Fruit fly (Drosophila melanogaster) whole organism, embryonic: ENCODE measurements around the gene CG3626.

Experiments
- Abd-B ChIP-seq: fragments of 200-800 bp; sonication (Bioruptor generic); optimal IDR thresholded peaks from 2 replicates; lab custom pipeline; 2018; ENCODE audit warnings: missing biosample characterization, mild to moderate bottlenecking, missing genetic modification characterization, moderate library complexity
- Bgb ChIP-seq: fragments of 200-800 bp; sonication (Bioruptor generic); IDR thresholded peaks from 2 replicates; pipeline ENCODE4 v1.3.6; 2022; ENCODE audit warnings: missing biosample characterization, missing genetic modification characterization; ENCODE audit not compliant: partially characterized antibody
- CG10267 ChIP-seq: fragments of 200-800 bp; sonication (Bioruptor generic); optimal IDR thresholded peaks from 2 replicates; lab custom pipeline; 2018; ENCODE audit warnings: missing biosample characterization, mild to moderate bottlenecking, missing genetic modification characterization, moderate library complexity
- CG11504 ChIP-seq: fragments of 200-800 bp; sonication (Bioruptor generic); optimal IDR thresholded peaks from 3 replicates; lab custom pipeline; 2019; ENCODE audit warnings: missing biosample characterization, mild to moderate bottlenecking, missing genetic modification characterization, moderate library complexity
- CG11560 ChIP-seq: fragments of 200-800 bp; sonication (Bioruptor generic); IDR thresholded peaks from 3 replicates; pipeline ENCODE4 v1.3.6; 2022; ENCODE audit warnings: missing biosample characterization, missing genetic modification characterization
- CG13123 ChIP-seq: fragments of 200-800 bp; sonication (Bioruptor generic); optimal IDR thresholded peaks from 2 replicates; lab custom pipeline; 2016; ENCODE audit warnings: missing biosample characterization, missing genetic modification characterization
- CG13287 ChIP-seq: fragments of 200-800 bp; sonication (Bioruptor generic); IDR thresholded peaks from 2 replicates; pipeline ENCODE4 v1.3.6; 2022; ENCODE audit warnings: missing biosample characterization, missing genetic modification characterization; ENCODE audit not compliant: partially characterized antibody
- CG15073 ChIP-seq: fragments of 200-800 bp; sonication (Bioruptor generic); optimal IDR thresholded peaks from 2 replicates; lab custom pipeline; 2016; ENCODE audit warnings: missing biosample characterization, missing genetic modification characterization
- CG17568 ChIP-seq: fragments of 200-800 bp; sonication (Bioruptor generic); optimal IDR thresholded peaks from 2 replicates; lab custom pipeline; 2018; ENCODE audit warnings: missing biosample characterization, mild to moderate bottlenecking, missing genetic modification characterization, moderate library complexity
- CG18011 ChIP-seq: fragments of 200-800 bp; sonication (Bioruptor generic); optimal IDR thresholded peaks from 2 replicates; lab custom pipeline; 2017; ENCODE audit warnings: missing biosample characterization, missing genetic modification characterization, mild to moderate bottlenecking, moderate library complexity, missing genotype
- CG2116 ChIP-seq: fragments of 200-800 bp; sonication (Bioruptor generic); optimal IDR thresholded peaks from 3 replicates; lab custom pipeline; 2018; ENCODE audit warnings: missing biosample characterization, mild to moderate bottlenecking, missing genetic modification characterization
- CG2199 ChIP-seq: fragments of 200-800 bp; sonication (Bioruptor generic); IDR thresholded peaks from 3 replicates; pipeline ENCODE4 v1.3.6; 2022; ENCODE audit warnings: missing biosample characterization, missing genetic modification characterization
- CG2678 ChIP-seq: fragments of 200-800 bp; sonication (Bioruptor generic); optimal IDR thresholded peaks from 3 replicates; lab custom pipeline; 2019; ENCODE audit warnings: missing biosample characterization, mild to moderate bottlenecking, missing genetic modification characterization, moderate library complexity
- CG33557 ChIP-seq: fragments of 200-800 bp; sonication (Bioruptor generic); optimal IDR thresholded peaks from 2 replicates; lab custom pipeline; 2019; ENCODE audit warnings: missing biosample characterization, mild to moderate bottlenecking, missing genetic modification characterization, moderate library complexity
- CG4820 ChIP-seq: fragments of 200-800 bp; sonication (Bioruptor generic); optimal IDR thresholded peaks from 3 replicates; lab custom pipeline; 2016; ENCODE audit warnings: missing biosample characterization, missing genetic modification characterization
- CG6272 ChIP-seq: fragments of 200-800 bp; sonication (Bioruptor generic); IDR thresholded peaks from 2 replicates; pipeline ENCODE4 v1.3.6; 2022; ENCODE audit warnings: missing biosample characterization, missing genetic modification characterization
- CG7372 ChIP-seq: fragments of 200-800 bp; sonication (Bioruptor generic); IDR thresholded peaks from 2 replicates; pipeline ENCODE4 v1.3.6; 2022; ENCODE audit warnings: missing biosample characterization, missing genetic modification characterization
- CG7745 ChIP-seq: fragments of 200-800 bp; sonication (Bioruptor generic); optimal IDR thresholded peaks from 2 replicates; lab custom pipeline; 2018; ENCODE audit warnings: missing biosample characterization, mild to moderate bottlenecking, missing genetic modification characterization, moderate library complexity
- CG7839 ChIP-seq: fragments of 200-800 bp; sonication (Bioruptor generic); optimal IDR thresholded peaks from 3 replicates; lab custom pipeline; 2018; ENCODE audit warnings: missing biosample characterization, mild to moderate bottlenecking, missing genetic modification characterization, moderate library complexity
- CG9609 ChIP-seq: fragments of 200-800 bp; sonication (Bioruptor generic); optimal IDR thresholded peaks from 3 replicates; lab custom pipeline; 2016; ENCODE audit warnings: missing biosample characterization, missing genetic modification characterization
- CkIIα-i1 ChIP-seq: fragments of 200-800 bp; sonication (Bioruptor generic); IDR thresholded peaks from 2 replicates; pipeline ENCODE4 v1.3.6; 2022; ENCODE audit warnings: missing biosample characterization, missing genetic modification characterization
- Deaf1 ChIP-seq: fragments of 200-800 bp; optimal IDR thresholded peaks from 3 replicates; lab custom pipeline; 2019; ENCODE audit warnings: missing biosample characterization, mild to moderate bottlenecking, missing genetic modification characterization, moderate library complexity
- Gsc ChIP-seq: fragments of 200-800 bp; sonication (Bioruptor generic); IDR thresholded peaks from 2 replicates; pipeline ENCODE4 v1.3.6; 2022; ENCODE audit warnings: missing biosample characterization, missing genetic modification characterization
- Med ChIP-seq: fragments of 200-800 bp; sonication (Bioruptor generic); peaks from one replicate; lab custom pipeline; 2016; ENCODE audit warnings: missing biosample characterization, missing genetic modification characterization, mild to moderate bottlenecking, inconsistent platforms, moderate library complexity
- Meics ChIP-seq: fragments of 200-800 bp; sonication (Bioruptor generic); optimal IDR thresholded peaks from 2 replicates; lab custom pipeline; 2017; ENCODE audit warnings: missing biosample characterization, mild to moderate bottlenecking, missing genetic modification characterization
- Ptx1 ChIP-seq: fragments of 200-800 bp; sonication (Bioruptor generic); IDR thresholded peaks from 2 replicates; pipeline ENCODE4 v1.3.6; 2022; ENCODE audit warnings: missing biosample characterization, missing genetic modification characterization
- Vsx1 ChIP-seq: fragments of 200-800 bp; sonication (Bioruptor generic); optimal IDR thresholded peaks from 2 replicates; lab custom pipeline; 2017; ENCODE audit warnings: missing biosample characterization, mild to moderate bottlenecking, missing genetic modification characterization, missing genetic modification reagents
- Xrp1 ChIP-seq: fragments of 200-800 bp; sonication (Bioruptor generic); IDR thresholded peaks from 2 replicates; pipeline ENCODE4 v1.3.6; 2022; ENCODE audit warnings: missing biosample characterization, missing genetic modification characterization
- ap ChIP-seq: fragments of 200-800 bp; sonication (Bioruptor generic); IDR thresholded peaks from 2 replicates; pipeline ENCODE4 v1.3.6; 2022; ENCODE audit warnings: missing biosample characterization, missing genetic modification characterization
- bsh ChIP-seq, 2 experiments: fragments of 200-800 bp; sonication (Bioruptor generic); optimal IDR thresholded peaks; 2 replicates each; lab custom pipeline; 2017 to 2018; ENCODE audit warnings: mild to moderate bottlenecking in 2 of 2, missing biosample characterization in 2 of 2, missing genetic modification characterization in 2 of 2, moderate library complexity in 1 of 2
- chinmo ChIP-seq: fragments of 200-800 bp; sonication (Bioruptor generic); IDR thresholded peaks from 4 replicates; pipeline ENCODE4 v1.3.6; 2022; ENCODE audit warnings: missing biosample characterization, missing genetic modification characterization; ENCODE audit not compliant: partially characterized antibody
- croc ChIP-seq: fragments of 200-800 bp; sonication (Bioruptor generic); conservative IDR thresholded peaks from 3 replicates; pipeline ENCODE4 v1.3.6; 2022; ENCODE audit warnings: missing biosample characterization, missing genetic modification characterization
- dmrt99B ChIP-seq: fragments of 200-800 bp; sonication (Bioruptor generic); optimal IDR thresholded peaks from 2 replicates; lab custom pipeline; 2018; ENCODE audit warnings: missing biosample characterization, mild to moderate bottlenecking, missing genetic modification characterization, moderate library complexity
- emc ChIP-seq: fragments of 200-800 bp; sonication (Bioruptor generic); optimal IDR thresholded peaks from 2 replicates; lab custom pipeline; 2016; ENCODE audit warnings: missing biosample characterization, missing genetic modification characterization
- esg ChIP-seq: fragments of 200-800 bp; sonication (Bioruptor generic); conservative IDR thresholded peaks from 2 replicates; pipeline ENCODE4 v1.3.6; 2022; ENCODE audit warnings: missing biosample characterization, missing genetic modification characterization
- fd102C ChIP-seq: fragments of 200-800 bp; sonication (Bioruptor generic); optimal IDR thresholded peaks from 2 replicates; lab custom pipeline; 2018; ENCODE audit warnings: missing biosample characterization, mild to moderate bottlenecking, missing genetic modification characterization, moderate library complexity
- fru ChIP-seq: fragments of >200 bp; optimal IDR thresholded peaks from 2 replicates; lab custom pipeline; 2017
- klu ChIP-seq: fragments of 200-800 bp; sonication (Bioruptor generic); IDR thresholded peaks from 2 replicates; pipeline ENCODE4 v1.3.6; 2022; ENCODE audit warnings: missing biosample characterization, missing genetic modification characterization
- lbe ChIP-seq: fragments of 200-800 bp; sonication (Bioruptor generic); optimal IDR thresholded peaks from 2 replicates; lab custom pipeline; 2016; ENCODE audit warnings: missing biosample characterization, mild to moderate bottlenecking, missing genetic modification characterization
- lilli ChIP-seq: fragments of 200-800 bp; sonication (Bioruptor generic); optimal IDR thresholded peaks from 3 replicates; lab custom pipeline; 2016; ENCODE audit warnings: missing biosample characterization, missing genetic modification characterization
- nerfin-2 ChIP-seq: fragments of 200-800 bp; sonication (Bioruptor generic); IDR thresholded peaks from 2 replicates; pipeline ENCODE4 v1.3.6; 2022; ENCODE audit warnings: missing biosample characterization, missing genetic modification characterization; ENCODE audit not compliant: partially characterized antibody
- otp ChIP-seq: fragments of 200-800 bp; sonication (Bioruptor generic); IDR thresholded peaks from 3 replicates; pipeline ENCODE4, ENCODE4 v1.3.6; 2022; ENCODE audit warnings: missing biosample characterization, missing genetic modification characterization
- pb ChIP-seq: fragments of 200-800 bp; sonication (Bioruptor generic); optimal IDR thresholded peaks from 3 replicates; lab custom pipeline; 2016; ENCODE audit warnings: missing biosample characterization, missing genetic modification characterization
- pnt ChIP-seq: fragments of 200-800 bp; sonication (Bioruptor generic); optimal IDR thresholded peaks from 3 replicates; lab custom pipeline; 2016; ENCODE audit warnings: missing biosample characterization, missing genetic modification characterization
- sc ChIP-seq, 3 experiments: fragments of >200 bp in 2 of 3; fragments of 200-800 bp in 1 of 3; sonication (Bioruptor generic) in 1 of 3; optimal IDR thresholded peaks; 2 replicates in 2 of 3; 3 replicates in 1 of 3; lab custom pipeline; 2017; ENCODE audit warnings: mild to moderate bottlenecking in 1 of 3, missing biosample characterization in 1 of 3, missing genetic modification characterization in 1 of 3, missing genetic modification reagents in 1 of 3
- scrt ChIP-seq: fragments of 200-800 bp; sonication (Bioruptor generic); optimal IDR thresholded peaks from 2 replicates; lab custom pipeline; 2018; ENCODE audit warnings: missing biosample characterization, mild to moderate bottlenecking, missing genetic modification characterization, moderate library complexity
- sima ChIP-seq: fragments of 200-800 bp; sonication (Bioruptor generic); optimal IDR thresholded peaks from 2 replicates; lab custom pipeline; 2016; ENCODE audit warnings: missing biosample characterization, missing genetic modification characterization
- tna ChIP-seq: fragments of 200-800 bp; sonication (Bioruptor generic); IDR thresholded peaks from 2 replicates; pipeline ENCODE4 v1.3.6; 2022; ENCODE audit warnings: missing biosample characterization, missing genetic modification characterization; ENCODE audit not compliant: partially characterized antibody
- tx ChIP-seq: fragments of 200-800 bp; sonication (Bioruptor generic); optimal IDR thresholded peaks from 2 replicates; lab custom pipeline; 2016; ENCODE audit warnings: missing biosample characterization, missing genetic modification characterization
- unpg ChIP-seq: fragments of 200-800 bp; sonication (Bioruptor generic); optimal IDR thresholded peaks from 3 replicates; lab custom pipeline; 2018; ENCODE audit warnings: missing biosample characterization, mild to moderate bottlenecking, missing genetic modification characterization, moderate library complexity
- wdn ChIP-seq: fragments of 200-800 bp; sonication (Bioruptor generic); IDR thresholded peaks from 2 replicates; pipeline ENCODE4 v1.3.6; 2022; ENCODE audit warnings: missing biosample characterization, missing genetic modification characterization

CG3626 gene

DNA sequence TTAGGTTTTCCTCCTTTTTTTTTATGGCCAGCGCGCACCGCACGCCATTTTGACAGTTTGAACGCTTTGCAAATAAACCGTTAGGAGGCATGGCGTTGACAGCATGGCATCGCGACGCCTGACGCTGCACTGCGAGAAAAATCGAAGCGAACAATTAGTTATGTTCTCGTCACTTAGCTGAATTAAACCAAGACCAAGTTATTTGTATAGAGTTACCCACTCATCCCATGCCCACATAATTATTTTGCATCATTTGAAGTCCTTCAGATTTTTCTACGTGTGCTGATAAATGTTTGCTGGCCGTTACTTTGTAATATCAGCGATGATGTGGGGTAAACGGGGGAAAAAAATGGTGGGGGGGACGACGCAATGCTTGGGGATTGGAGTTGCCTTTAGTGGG lies 36.4 kb upstream of the CG3626 start (continued):
- TF ChIP-seq sc (optimal IDR thresholded peaks at IDR 0.05; lab: Kevin White, UChicago) = no peak
- no peak for TF ChIP-seq sc (GFP tag; optimal IDR thresholded peaks at IDR 0.05; lab: Kevin White, UChicago)
- no peak for TF ChIP-seq CG11560 (tag; lab: Robert Waterston, UW)
- no peak for TF ChIP-seq wdn (GFP tag; lab: Robert Waterston, UW)
- no peak for TF ChIP-seq sima
- peak; percentile 16 for TF ChIP-seq CG11504 (tag; lab: Kevin White, UChicago)
- TF ChIP-seq CG10267 (tag; lab: Kevin White, UChicago) = no peak
- no peak for TF ChIP-seq ap (GFP tag; lab: Robert Waterston, UW)
- 0 out of 2 replicates have a peak, but pooled peaks have one; percentile 21 for TF ChIP-seq Ptx1
- TF ChIP-seq tx = no peak
- no peak for TF ChIP-seq nerfin-2 (GFP tag; lab: Robert Waterston, UW)
- no peak for TF ChIP-seq CG6272
- TF ChIP-seq Med (GFP tag; lab: Kevin White, UChicago) = peak; percentile 56
- peak; percentile 18 for TF ChIP-seq CG7839 (tag; lab: Kevin White, UChicago)
- TF ChIP-seq Gsc (GFP tag; lab: Robert Waterston, UW) = no peak
- no peak for TF ChIP-seq lbe (GFP tag; lab: Kevin White, UChicago)
- no peak for TF ChIP-seq CG18011
- TF ChIP-seq esg (GFP tag; lab: Robert Waterston, UW) = no peak
- no peak for TF ChIP-seq bsh (GFP tag; optimal IDR thresholded peaks at IDR 0.05; lab: Kevin White, UChicago)
- no peak for TF ChIP-seq klu (GFP tag; lab: Robert Waterston, UW)
- TF ChIP-seq scrt (GFP tag; lab: Kevin White, UChicago) = no peak
- TF ChIP-seq pnt = no peak
- peak; percentile 9 for TF ChIP-seq dmrt99B
- no peak for TF ChIP-seq Abd-B (GFP tag; lab: Kevin White, UChicago)
- peak; percentile 8 for TF ChIP-seq Meics
- TF ChIP-seq CG9609 (GFP tag; lab: Kevin White, UChicago) = no peak
- no peak for TF ChIP-seq pb (GFP tag; lab: Kevin White, UChicago)
- TF ChIP-seq Vsx1 (GFP tag; lab: Kevin White, UChicago) = no peak
- 0 out of 2 replicates have a peak, but pooled peaks have one; percentile 20 for TF ChIP-seq Xrp1 (GFP tag; lab: Robert Waterston, UW)
- TF ChIP-seq Deaf1 (tag; lab: Kevin White, UChicago) = no peak
- TF ChIP-seq CG2199 (GFP tag; lab: Robert Waterston, UW) = no peak
- no peak for TF ChIP-seq CG15073 (GFP tag; lab: Kevin White, UChicago)
- no peak for TF ChIP-seq lilli (GFP tag; lab: Kevin White, UChicago)
- TF ChIP-seq CG2116 (GFP tag; lab: Kevin White, UChicago) = no peak
- no peak for TF ChIP-seq CG33557
- no peak for TF ChIP-seq croc (GFP tag; lab: Robert Waterston, UW)
- TF ChIP-seq CG13123 = no peak
- TF ChIP-seq otp (GFP tag; lab: Robert Waterston, UW) = no peak
- no peak for TF ChIP-seq CG2678 (tag; lab: Kevin White, UChicago)
- TF ChIP-seq Bgb = no peak
- TF ChIP-seq CG13287 (GFP tag; lab: Robert Waterston, UW) = no peak
- no peak for TF ChIP-seq CG4820 (GFP tag; lab: Kevin White, UChicago)
- TF ChIP-seq fru (lab: Kevin White, UChicago) = no peak
- no peak for TF ChIP-seq tna (GFP tag; lab: Robert Waterston, UW)
- no peak for TF ChIP-seq CkIIα-i1 (GFP tag; lab: Robert Waterston, UW)
- TF ChIP-seq CG17568 = no peak
- no peak for TF ChIP-seq CG7372 (GFP tag; lab: Robert Waterston, UW)
- no peak for TF ChIP-seq fd102C (GFP tag; lab: Kevin White, UChicago)
- TF ChIP-seq unpg (GFP tag; lab: Kevin White, UChicago) = no peak
- no peak for TF ChIP-seq emc (GFP tag; lab: Kevin White, UChicago)
- no peak for TF ChIP-seq chinmo (GFP tag; lab: Robert Waterston, UW)
- no peak for TF ChIP-seq CG7745 (tag; lab: Kevin White, UChicago)
